Worm (Caenorhabditis elegans): ENCODE data around the gene ZK381.62.
A peak's percentile ranks its signal among the peaks of the same experiment; 100 is the strongest.

Gene ZK381.62

DNA sequence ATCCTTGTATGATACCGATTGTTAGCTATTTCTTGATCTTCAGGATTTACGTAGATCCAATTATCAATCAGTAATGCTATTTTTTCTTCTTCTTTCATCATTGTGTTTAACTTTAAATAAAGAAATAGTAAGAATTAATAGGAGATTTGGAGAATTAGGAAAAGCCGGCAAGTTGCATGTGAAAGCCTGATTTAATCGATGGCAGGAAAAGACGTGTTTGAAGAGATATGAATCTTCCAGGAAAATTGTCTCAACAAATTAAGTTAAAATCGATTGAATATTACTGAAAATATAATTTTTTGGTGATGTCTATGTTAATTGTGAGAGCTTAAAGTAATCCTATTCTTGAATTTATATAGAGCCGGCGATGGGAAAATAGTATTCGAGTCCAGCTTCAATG, at the start of gene ZK381.62:
TSS of gene ZK381.62 (minus strand) at position 101 of the 400 bp plus-strand sequence.
- TF ChIP-seq med-1 (GFP tag; optimal IDR thresholded peaks at IDR 0.05; ENCODE audit: insufficient read depth) (no peak), ztf-23 (GFP tag; IDR thresholded peaks at IDR 0.05) (no peak), flt-1 (GFP tag; IDR thresholded peaks at IDR 0.05) (no peak), ref-1 (GFP tag; conservative IDR thresholded peaks at IDR 0.05) (no peak), cog-1 (tag; optimal IDR thresholded peaks at IDR 0.05) (no peak), tab-1 (GFP tag; IDR thresholded peaks at IDR 0.05) (no peak), ztf-29 (GFP tag; IDR thresholded peaks at IDR 0.05) (no peak), klf-2 (GFP tag; conservative IDR thresholded peaks at IDR 0.05) (no peak), T22C8.4 (GFP tag; IDR thresholded peaks at IDR 0.05) (no peak)

DNA sequence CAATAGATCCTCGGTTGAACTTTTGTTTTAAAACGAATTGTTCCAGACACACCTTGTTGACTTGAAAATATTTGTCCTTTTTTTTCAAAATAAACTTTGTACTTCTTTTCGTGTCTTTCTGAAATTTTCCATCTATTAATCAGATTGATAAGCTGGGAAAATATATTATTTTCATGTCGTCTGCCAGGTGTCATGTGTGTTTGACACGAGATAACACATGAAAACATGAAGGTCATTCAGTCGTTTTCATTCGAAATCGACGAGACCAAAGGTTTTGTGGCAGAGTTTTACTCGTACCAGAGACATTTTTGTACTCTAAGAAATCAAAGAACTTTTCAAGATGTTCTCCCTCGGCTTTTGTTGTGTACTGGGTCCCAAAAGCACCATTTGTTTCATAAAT, 49.5 kb upstream of the ZK381.62 start:
- TF ChIP-seq ztf-23 (GFP tag; IDR thresholded peaks at IDR 0.05), result no peak
- TF ChIP-seq med-1 (GFP tag; optimal IDR thresholded peaks at IDR 0.05; ENCODE audit: insufficient read depth), result no peak
- TF ChIP-seq flt-1 (GFP tag; IDR thresholded peaks at IDR 0.05), result no peak
- no peak for TF ChIP-seq klf-2 (GFP tag; conservative IDR thresholded peaks at IDR 0.05)
- no peak for TF ChIP-seq T22C8.4 (GFP tag; IDR thresholded peaks at IDR 0.05)
- no peak for TF ChIP-seq tab-1 (GFP tag; IDR thresholded peaks at IDR 0.05)
- no peak for TF ChIP-seq ref-1 (GFP tag; conservative IDR thresholded peaks at IDR 0.05)
- TF ChIP-seq ztf-29 (GFP tag; IDR thresholded peaks at IDR 0.05), result no peak
- no peak for TF ChIP-seq cog-1 (tag; optimal IDR thresholded peaks at IDR 0.05)

DNA sequence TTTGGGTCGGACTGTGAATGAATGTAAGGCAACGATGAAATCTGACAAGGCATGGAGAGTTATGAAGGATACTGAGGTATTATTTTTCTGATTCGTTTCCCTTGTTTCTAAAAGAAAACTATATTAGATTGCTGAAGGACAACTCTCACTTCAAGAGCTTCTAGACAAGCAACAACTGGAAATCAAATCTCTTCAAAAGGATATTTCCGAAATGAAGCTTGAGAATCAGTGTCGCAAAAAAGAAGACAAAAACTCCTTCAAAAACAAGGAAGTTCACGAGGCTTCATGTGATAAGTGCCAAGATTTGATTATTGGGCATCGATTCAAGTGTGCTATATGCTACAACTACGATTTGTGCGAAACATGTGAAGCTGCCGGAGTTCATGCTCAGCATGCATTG, 47.5 kb upstream of the ZK381.62 start:
- TF ChIP-seq ztf-29 (GFP tag; IDR thresholded peaks at IDR 0.05) (no peak), cog-1 (tag; optimal IDR thresholded peaks at IDR 0.05) (no peak), T22C8.4 (GFP tag; IDR thresholded peaks at IDR 0.05) (no peak), klf-2 (GFP tag; conservative IDR thresholded peaks at IDR 0.05) (no peak), ztf-23 (GFP tag; IDR thresholded peaks at IDR 0.05) (no peak), tab-1 (GFP tag; IDR thresholded peaks at IDR 0.05) (no peak), med-1 (GFP tag; optimal IDR thresholded peaks at IDR 0.05; ENCODE audit: insufficient read depth) (no peak)

ce11 chrIV:7017123-7017674, 46.1 kb upstream of the ZK381.62 start, which contains the start of gene gldi-4:
TSS of gene gldi-4 (plus strand) at chrIV:7017624.
- TF ChIP-seq cog-1 (tag; optimal IDR thresholded peaks at IDR 0.05) (no peak), flt-1 (GFP tag; IDR thresholded peaks at IDR 0.05) (0 out of 2 replicates have a peak, but pooled peaks have one; percentile 42), T22C8.4 (GFP tag; IDR thresholded peaks at IDR 0.05) (no peak), klf-2 (GFP tag; conservative IDR thresholded peaks at IDR 0.05) (no peak), ref-1 (GFP tag; conservative IDR thresholded peaks at IDR 0.05) (no peak), ztf-23 (GFP tag; IDR thresholded peaks at IDR 0.05) (no peak), ztf-29 (GFP tag; IDR thresholded peaks at IDR 0.05) (no peak)

ce11 chrIV:7016502-7016901, 45.4 kb upstream of the ZK381.62 start:
- TF ChIP-seq T22C8.4 (GFP tag; IDR thresholded peaks at IDR 0.05) (no peak), tab-1 (GFP tag; IDR thresholded peaks at IDR 0.05) (no peak), flt-1 (GFP tag; IDR thresholded peaks at IDR 0.05) (no peak), ztf-23 (GFP tag; IDR thresholded peaks at IDR 0.05) (no peak), ref-1 (GFP tag; conservative IDR thresholded peaks at IDR 0.05) (no peak), ztf-29 (GFP tag; IDR thresholded peaks at IDR 0.05) (no peak), cog-1 (tag; optimal IDR thresholded peaks at IDR 0.05) (no peak), klf-2 (GFP tag; conservative IDR thresholded peaks at IDR 0.05) (no peak), med-1 (GFP tag; optimal IDR thresholded peaks at IDR 0.05; ENCODE audit: insufficient read depth) (no peak)

DNA sequence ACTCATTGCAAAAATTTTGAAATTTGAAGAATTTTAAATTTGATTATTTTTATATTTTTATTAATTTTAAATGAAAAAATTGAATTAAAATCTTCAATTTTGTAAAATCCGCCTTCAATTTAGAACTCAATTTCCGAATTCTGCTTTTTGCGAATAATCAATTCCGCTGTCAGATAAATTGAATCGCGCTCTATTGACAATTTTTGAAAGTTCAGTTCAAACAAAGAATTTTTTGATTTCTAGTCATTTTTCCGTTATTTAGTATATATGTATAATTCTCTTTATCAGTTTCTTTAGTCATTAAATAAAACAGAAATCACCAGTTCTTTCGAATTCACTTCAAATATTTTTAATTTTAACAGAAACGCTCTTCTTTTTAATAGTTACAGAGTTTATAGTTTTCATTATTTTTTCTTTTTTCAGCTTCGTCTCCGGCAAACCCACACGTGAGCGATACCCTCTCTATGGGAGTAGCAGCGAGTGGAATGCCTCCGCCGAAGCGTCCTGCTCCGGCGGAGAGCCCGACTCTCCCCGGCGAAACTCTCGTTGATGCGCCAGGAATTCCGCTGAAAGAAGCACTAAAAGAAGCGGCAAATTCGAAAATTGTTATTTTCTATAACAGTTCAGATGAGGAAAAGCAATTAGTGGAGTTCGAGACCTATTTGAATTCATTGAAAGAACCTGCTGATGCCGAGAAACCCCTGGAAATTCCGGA, 41.8 kb upstream of the ZK381.62 start:
- TF ChIP-seq flt-1 (GFP tag; IDR thresholded peaks at IDR 0.05) (no peak), ztf-29 (GFP tag; IDR thresholded peaks at IDR 0.05) (no peak)

DNA sequence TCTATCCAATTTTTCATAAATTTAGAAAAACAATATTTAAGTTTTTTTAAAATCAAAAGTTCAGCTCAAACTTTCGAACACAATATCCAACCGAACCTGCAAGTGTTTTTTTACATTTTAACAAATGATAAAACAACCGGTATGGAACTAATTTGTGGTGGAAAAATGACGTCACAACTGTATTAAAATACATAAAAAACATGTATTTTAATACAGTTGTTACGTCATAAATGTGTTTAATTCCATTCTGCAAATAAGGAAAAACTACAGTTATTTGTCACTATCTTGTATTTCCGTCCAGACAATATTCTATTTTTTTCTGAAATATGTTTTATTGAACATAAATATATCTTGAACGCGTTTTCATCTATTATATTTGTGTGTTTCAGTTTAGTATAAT, 41.1 kb upstream of the ZK381.62 start:
- no peak for TF ChIP-seq klf-2 (GFP tag; conservative IDR thresholded peaks at IDR 0.05)
- TF ChIP-seq tab-1 (GFP tag; IDR thresholded peaks at IDR 0.05), result no peak
- TF ChIP-seq flt-1 (GFP tag; IDR thresholded peaks at IDR 0.05), result no peak
- TF ChIP-seq cog-1 (tag; optimal IDR thresholded peaks at IDR 0.05), result no peak
- TF ChIP-seq ztf-29 (GFP tag; IDR thresholded peaks at IDR 0.05), result no peak
- TF ChIP-seq T22C8.4 (GFP tag; IDR thresholded peaks at IDR 0.05), result no peak
- no peak for TF ChIP-seq med-1 (GFP tag; optimal IDR thresholded peaks at IDR 0.05; ENCODE audit: insufficient read depth)
- TF ChIP-seq ztf-23 (GFP tag; IDR thresholded peaks at IDR 0.05), result no peak
- TF ChIP-seq ref-1 (GFP tag; conservative IDR thresholded peaks at IDR 0.05), result no peak

DNA sequence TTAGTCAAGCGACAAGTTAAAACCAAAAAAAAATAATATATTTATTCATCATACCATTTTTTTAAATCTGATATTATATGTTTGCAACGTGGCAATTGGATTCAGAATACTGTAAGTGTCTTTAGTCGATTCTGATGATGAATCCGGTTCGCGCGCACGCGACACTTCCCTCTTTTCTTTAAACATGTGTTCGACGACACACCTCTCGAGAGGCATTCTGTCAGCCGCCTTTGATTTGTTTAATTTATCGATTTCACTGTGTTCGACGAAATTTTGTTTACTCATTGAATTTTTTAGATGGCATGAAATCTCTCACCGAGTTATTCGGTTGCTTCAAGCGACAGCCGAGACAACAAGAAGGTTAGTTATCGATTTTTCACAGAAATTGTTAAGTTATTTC, 40.6 kb upstream of the ZK381.62 start, which contains the start of gene trxr-1:
TSS of gene trxr-1 (plus strand) at position 227 of the 400 bp plus-strand sequence.
- no peak for TF ChIP-seq tab-1 (GFP tag; IDR thresholded peaks at IDR 0.05)

ce11 chrIV:7010835-7011234, 39.7 kb upstream of the ZK381.62 start, which contains the start of gene C25A8.1:
TSS of gene C25A8.1 (plus strand) at chrIV:7011135.
- no peak for TF ChIP-seq ztf-23 (GFP tag; IDR thresholded peaks at IDR 0.05)
- TF ChIP-seq ztf-29 (GFP tag; IDR thresholded peaks at IDR 0.05), result no peak

DNA sequence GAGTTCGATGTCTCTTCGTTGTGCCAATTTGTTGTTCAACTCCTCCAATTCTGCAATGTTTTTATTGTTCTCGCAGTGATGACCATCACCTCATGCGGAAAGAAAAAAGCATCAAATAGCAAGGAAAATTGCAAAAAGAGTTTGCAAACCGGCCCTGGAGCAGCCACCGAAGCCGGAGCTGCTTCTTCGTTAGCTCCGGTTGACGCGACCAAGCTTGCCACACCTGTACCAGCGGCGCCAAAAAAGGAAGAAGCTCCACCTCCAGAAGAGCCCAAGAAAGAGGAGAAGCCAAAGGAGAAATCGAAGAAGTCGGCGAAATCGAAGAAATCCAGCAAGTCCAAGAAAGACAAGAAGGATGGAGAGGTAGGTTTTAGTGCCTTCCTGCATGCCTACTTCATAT, 39.1 kb upstream of the ZK381.62 start:
- no peak for TF ChIP-seq med-1 (GFP tag; optimal IDR thresholded peaks at IDR 0.05; ENCODE audit: insufficient read depth)
- no peak for TF ChIP-seq T22C8.4 (GFP tag; IDR thresholded peaks at IDR 0.05)
- no peak for TF ChIP-seq flt-1 (GFP tag; IDR thresholded peaks at IDR 0.05)
- TF ChIP-seq ref-1 (GFP tag; conservative IDR thresholded peaks at IDR 0.05), result no peak
- TF ChIP-seq cog-1 (tag; optimal IDR thresholded peaks at IDR 0.05), result no peak
- no peak for TF ChIP-seq klf-2 (GFP tag; conservative IDR thresholded peaks at IDR 0.05)
- no peak for TF ChIP-seq ztf-29 (GFP tag; IDR thresholded peaks at IDR 0.05)
- no peak for TF ChIP-seq tab-1 (GFP tag; IDR thresholded peaks at IDR 0.05)
- TF ChIP-seq ztf-23 (GFP tag; IDR thresholded peaks at IDR 0.05), result no peak

Data from whole organism, midembryonic.